Fruit fly (Drosophila melanogaster): ENCODE results near the gene zormin.

Gene zormin

dm6 chr3L:2162019-2162418 lies 10.5 kb upstream of the zormin start (continued):
- TF ChIP-seq ttk (GFP tag; IDR thresholded peaks at IDR 0.05) (peak; percentile 89), Sox100B (GFP tag; optimal IDR thresholded peaks at IDR 0.05) (peak; percentile 79), Dek (tag; optimal IDR thresholded peaks at IDR 0.05) (peak; percentile 30), pnt (GFP tag; optimal IDR thresholded peaks at IDR 0.05) (peak; percentile 57), tap (tag; optimal IDR thresholded peaks at IDR 0.05) (peak; percentile 84), crc (GFP tag; optimal IDR thresholded peaks at IDR 0.05) (peak; percentile 59), slou (GFP tag; optimal IDR thresholded peaks at IDR 0.05) (no peak), unc-4 (GFP tag; IDR thresholded peaks at IDR 0.05; ENCODE audit: partially characterized antibody) (no peak), lilli (GFP tag; optimal IDR thresholded peaks at IDR 0.05) (peak; percentile 51), CG1024 (GFP tag; IDR thresholded peaks at IDR 0.05) (peak; percentile 85), sr (GFP tag; IDR thresholded peaks at IDR 0.05) (peak; percentile 71; the same call in 2 of the 3 replicates), CG12219 (GFP tag; optimal IDR thresholded peaks at IDR 0.05) (peak; percentile 72), Atf6 (GFP tag; IDR thresholded peaks at IDR 0.05) (peak; percentile 49; the same call in 1 of the 2 replicates), CG31365 (tag; optimal IDR thresholded peaks at IDR 0.05) (peak; percentile 42), CG14441 (GFP tag; IDR thresholded peaks at IDR 0.05) (peak; percentile 84), vvl (GFP tag; IDR thresholded peaks at IDR 0.05) (peak; percentile 93), CG15011 (GFP tag; optimal IDR thresholded peaks at IDR 0.05) (peak; percentile 8), CG4820 (GFP tag; optimal IDR thresholded peaks at IDR 0.05) (peak; percentile 83), Nf-YA (GFP tag; IDR thresholded peaks at IDR 0.05) (peak; percentile 65), Mrtf (GFP tag; IDR thresholded peaks at IDR 0.05) (0 out of 3 replicates have a peak, but pooled peaks have one; percentile 44), CG3838 (GFP tag; optimal IDR thresholded peaks at IDR 0.05) (no peak), CG34224 (GFP tag; IDR thresholded peaks at IDR 0.05; ENCODE audit: partially characterized antibody) (no peak), gcm (GFP tag; optimal IDR thresholded peaks at IDR 0.05) (peak; percentile 59), fd3F (GFP tag; optimal IDR thresholded peaks at IDR 0.05) (no peak), Dip2 (GFP tag; IDR thresholded peaks at IDR 0.05) (no peak), CG12236 (GFP tag; optimal IDR thresholded peaks at IDR 0.05) (peak; percentile 18), tup (GFP tag; optimal IDR thresholded peaks at IDR 0.05) (no peak), BtbVII (GFP tag; optimal IDR thresholded peaks at IDR 0.05) (peak; percentile 37), fru (optimal IDR thresholded peaks at IDR 0.05) (no peak), run (tag; optimal IDR thresholded peaks at IDR 0.05) (peak; percentile 19), Spps (tag; optimal IDR thresholded peaks at IDR 0.05) (peak; percentile 69), schlank (tag; optimal IDR thresholded peaks at IDR 0.05) (no peak), CG2116 (GFP tag; optimal IDR thresholded peaks at IDR 0.05) (no peak), HLH54F (GFP tag; optimal IDR thresholded peaks at IDR 0.05) (peak; percentile 7), sim (GFP tag; IDR thresholded peaks at IDR 0.05) (peak; percentile 64; the same call in 1 of the 2 replicates), MTF-1 (GFP tag; optimal IDR thresholded peaks at IDR 0.05; ENCODE audit: borderline replicate concordance) (peak; percentile 67), hbn (GFP tag; IDR thresholded peaks at IDR 0.05; ENCODE audit: partially characterized antibody) (no peak), trh (GFP tag; optimal IDR thresholded peaks at IDR 0.05) (peak; percentile 0), CG7839 (tag; optimal IDR thresholded peaks at IDR 0.05) (peak; percentile 80), CG43689 (GFP tag; IDR thresholded peaks at IDR 0.05) (peak; percentile 58; the same call in 1 of the 2 replicates), CG10565 (GFP tag; optimal IDR thresholded peaks at IDR 0.05) (no peak), CG11247 (GFP tag; IDR thresholded peaks at IDR 0.05) (peak; percentile 71), Camta (GFP tag; optimal IDR thresholded peaks at IDR 0.05) (peak; percentile 83), vfl (GFP tag; optimal IDR thresholded peaks at IDR 0.05) (no peak), klu (GFP tag; IDR thresholded peaks at IDR 0.05) (peak; percentile 55), B-H1 (GFP tag; IDR thresholded peaks at IDR 0.05) (peak; percentile 81), CG12299 (tag; optimal IDR thresholded peaks at IDR 0.05) (peak; percentile 33), knrl (GFP tag; IDR thresholded peaks at IDR 0.05; ENCODE audit: partially characterized antibody) (no peak), CG33557 (GFP tag; optimal IDR thresholded peaks at IDR 0.05) (peak; percentile 61), CG7987 (GFP tag; optimal IDR thresholded peaks at IDR 0.05) (peak; percentile 18), dan (GFP tag; IDR thresholded peaks at IDR 0.05) (0 out of 2 replicates have a peak, but pooled peaks have one; percentile 12)

Data from whole organism, embryonic.